Fruit fly (Drosophila melanogaster): ENCODE data around the gene lost.
A peak's percentile ranks its signal among the peaks of the same experiment; 100 is the strongest.

lost gene

DNA sequence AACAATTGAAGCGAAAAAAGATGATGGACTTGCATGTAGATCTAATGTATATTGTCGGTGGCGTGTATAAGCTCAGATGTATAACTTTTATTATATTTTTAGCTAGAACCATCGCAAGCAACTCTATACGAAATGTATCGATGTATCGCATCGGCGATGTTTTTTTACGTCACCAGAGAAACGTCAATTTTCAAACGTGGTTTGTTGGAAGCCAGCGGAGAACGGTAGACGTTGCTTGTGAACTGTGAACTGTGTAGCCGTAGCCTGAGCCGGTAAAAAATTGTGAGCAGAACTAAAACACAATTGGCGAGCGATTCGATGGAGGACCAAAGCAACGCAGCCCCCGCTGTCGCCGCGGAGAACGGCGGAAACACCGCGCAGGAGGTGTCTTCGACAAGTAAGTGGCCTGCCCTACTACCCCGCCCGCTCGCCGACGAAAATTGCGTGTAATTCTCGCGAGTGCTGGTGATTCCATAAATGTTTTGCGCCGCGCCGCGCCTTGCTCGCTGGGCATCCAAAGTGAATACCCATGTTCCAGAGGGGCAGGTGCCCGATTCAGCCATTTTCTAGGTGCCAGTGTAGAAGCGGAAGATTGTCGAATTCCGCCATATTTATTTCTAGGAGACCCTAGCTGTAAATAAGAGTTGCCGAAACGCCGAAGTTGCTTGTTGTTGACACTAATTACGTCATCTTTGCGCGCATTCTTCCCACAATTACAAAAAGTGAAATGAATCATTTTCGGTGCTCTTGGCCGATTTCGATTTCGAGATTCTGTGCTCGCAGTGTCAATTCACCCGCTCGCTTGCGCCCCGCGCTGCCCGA lies at the start of gene lost (continued):
- TF ChIP-seq CoRest (tag; optimal IDR thresholded peaks at IDR 0.05) (peak; percentile 55), CG4730 (GFP tag; IDR thresholded peaks at IDR 0.05) (no peak), CG15601 (tag; optimal IDR thresholded peaks at IDR 0.05) (peak; percentile 61), CG8765 (GFP tag; IDR thresholded peaks at IDR 0.05) (no peak), ATbp (GFP tag; optimal IDR thresholded peaks at IDR 0.05) (no peak), Dp (GFP tag; optimal IDR thresholded peaks at IDR 0.05) (peak; percentile 62), ab (GFP tag; optimal IDR thresholded peaks at IDR 0.05) (no peak), CG30431 (GFP tag; optimal IDR thresholded peaks at IDR 0.05) (no peak), CG6175 (GFP tag; IDR thresholded peaks at IDR 0.05) (no peak), Antp (GFP tag; optimal IDR thresholded peaks at IDR 0.05) (no peak), abd-A (tag; optimal IDR thresholded peaks at IDR 0.05) (no peak), gro (GFP tag; optimal IDR thresholded peaks at IDR 0.05) (no peak), CG2120 (GFP tag; optimal IDR thresholded peaks at IDR 0.05) (peak; percentile 48), sob (GFP tag; IDR thresholded peaks at IDR 0.05) (peak; percentile 61), CG1024 (GFP tag; IDR thresholded peaks at IDR 0.05) (peak; percentile 59), nau (GFP tag; optimal IDR thresholded peaks at IDR 0.05) (no peak), B-H1 (GFP tag; IDR thresholded peaks at IDR 0.05) (no peak; the same call in 2 of the 3 replicates), wdn (GFP tag; IDR thresholded peaks at IDR 0.05) (peak; percentile 17; the same call in 1 of the 2 replicates), Dfd (GFP tag; optimal IDR thresholded peaks at IDR 0.05) (no peak), CrebB (tag; optimal IDR thresholded peaks at IDR 0.05) (peak; percentile 21), Gsc (GFP tag; IDR thresholded peaks at IDR 0.05) (no peak), p53 (GFP tag; optimal IDR thresholded peaks at IDR 0.05) (no peak), bbx (GFP tag; IDR thresholded peaks at IDR 0.05; ENCODE audit: partially characterized antibody) (peak; percentile 99), CG4854 (GFP tag; optimal IDR thresholded peaks at IDR 0.05) (no peak), CG6689 (GFP tag; IDR thresholded peaks at IDR 0.05) (peak; percentile 38; the same call in 1 of the 2 replicates), unpg (GFP tag; optimal IDR thresholded peaks at IDR 0.05) (no peak), CkIIα-i1 (GFP tag; IDR thresholded peaks at IDR 0.05) (no peak), HLHmδ (GFP tag; optimal IDR thresholded peaks at IDR 0.05) (peak; percentile 3), pan (optimal IDR thresholded peaks at IDR 0.05) (no peak), pan (GFP tag; optimal IDR thresholded peaks at IDR 0.05 in 1 of 2, IDR thresholded peaks at IDR 0.05 in 1 of 2) (peak in 1 of 2 experiments; percentile 29), lmd (GFP tag; IDR thresholded peaks at IDR 0.05) (peak; percentile 27; the same call in 1 of the 2 replicates), Optix (GFP tag; IDR thresholded peaks at IDR 0.05) (no peak), gsb (GFP tag; IDR thresholded peaks at IDR 0.05) (no peak), caup (GFP tag; optimal IDR thresholded peaks at IDR 0.05; ENCODE audit: severe bottlenecking) (peak; percentile 44), Hand (GFP tag; optimal IDR thresholded peaks at IDR 0.05) (no peak), CG8944 (GFP tag; optimal IDR thresholded peaks at IDR 0.05) (no peak), pum (GFP tag; optimal IDR thresholded peaks at IDR 0.05) (no peak), CG11398 (GFP tag; optimal IDR thresholded peaks at IDR 0.05) (no peak), slp2 (GFP tag; optimal IDR thresholded peaks at IDR 0.05) (no peak), H2.0 (GFP tag; IDR thresholded peaks at IDR 0.05) (no peak; the same call in 1 of the 2 replicates), CG12299 (tag; optimal IDR thresholded peaks at IDR 0.05) (no peak), CG12744 (GFP tag; optimal IDR thresholded peaks at IDR 0.05) (no peak), Lhr (GFP tag; optimal IDR thresholded peaks at IDR 0.05) (peak; percentile 70), Drgx (GFP tag; IDR thresholded peaks at IDR 0.05) (no peak), corto (GFP tag; optimal IDR thresholded peaks at IDR 0.05) (no peak), wek (GFP tag; optimal IDR thresholded peaks at IDR 0.05) (no peak), fru (optimal IDR thresholded peaks at IDR 0.05) (no peak), B-H2 (GFP tag; optimal IDR thresholded peaks at IDR 0.05) (peak; percentile 61), CG32772 (GFP tag; IDR thresholded peaks at IDR 0.05) (0 out of 2 replicates have a peak, but pooled peaks have one; percentile 18), HLH54F (GFP tag; optimal IDR thresholded peaks at IDR 0.05) (no peak)

Data from whole organism, embryonic.